Fruit fly (Drosophila melanogaster) whole organism, embryonic: Measurements from ENCODE around the gene CG7227.

Experiments
- Ada2b ChIP-seq: fragments of 200-800 bp; sonication (Bioruptor generic); IDR thresholded peaks from 2 replicates; pipeline ENCODE4 v1.3.6; 2022; ENCODE audit warnings: missing biosample characterization, missing genetic modification characterization
- Atf-2 ChIP-seq: fragments of 200-800 bp; sonication (Bioruptor generic); optimal IDR thresholded peaks from 2 replicates; lab custom pipeline; 2016; ENCODE audit warnings: missing biosample characterization, missing genetic modification characterization
- Atf6 ChIP-seq: fragments of 200-800 bp; sonication (Bioruptor generic); IDR thresholded peaks from 2 replicates; pipeline ENCODE4 v1.3.6; 2022; ENCODE audit warnings: missing biosample characterization, missing genetic modification characterization
- Blimp-1 ChIP-seq: fragments of 200-800 bp; sonication (Bioruptor generic); optimal IDR thresholded peaks from 3 replicates; lab custom pipeline; 2018; ENCODE audit warnings: missing biosample characterization, missing genetic modification characterization, mild to moderate bottlenecking, moderate library complexity, missing genetic modification reagents
- CG10274 ChIP-seq: fragments of 200-800 bp; sonication (Bioruptor generic); optimal IDR thresholded peaks from 3 replicates; lab custom pipeline; 2017; ENCODE audit warnings: missing biosample characterization, mild to moderate bottlenecking, missing genetic modification characterization
- CG11504 ChIP-seq: fragments of 200-800 bp; sonication (Bioruptor generic); optimal IDR thresholded peaks from 3 replicates; lab custom pipeline; 2019; ENCODE audit warnings: missing biosample characterization, mild to moderate bottlenecking, missing genetic modification characterization, moderate library complexity
- CG12155 ChIP-seq: fragments of 200-800 bp; sonication (Bioruptor generic); optimal IDR thresholded peaks from 3 replicates; lab custom pipeline; 2016; ENCODE audit warnings: missing biosample characterization, missing genetic modification characterization
- CG13424 ChIP-seq: fragments of 200-800 bp; sonication (Bioruptor generic); optimal IDR thresholded peaks from 2 replicates; lab custom pipeline; 2019; ENCODE audit warnings: missing biosample characterization, mild to moderate bottlenecking, missing genetic modification characterization, moderate library complexity
- CG1647 ChIP-seq: fragments of 200-800 bp; sonication (Bioruptor generic); optimal IDR thresholded peaks from 3 replicates; lab custom pipeline; 2016; ENCODE audit warnings: missing biosample characterization, missing genetic modification characterization
- CG16815 ChIP-seq: fragments of 200-800 bp; sonication (Bioruptor generic); optimal IDR thresholded peaks from 3 replicates; lab custom pipeline; 2017; ENCODE audit warnings: missing biosample characterization, mild to moderate bottlenecking, missing genetic modification characterization
- CG2889 ChIP-seq: fragments of 200-800 bp; sonication (Bioruptor generic); IDR thresholded peaks from 3 replicates; pipeline ENCODE4 v1.3.6; 2022; ENCODE audit warnings: missing biosample characterization, missing genetic modification characterization
- CG34422 ChIP-seq: fragments of 200-800 bp; sonication (Bioruptor generic); IDR thresholded peaks from 3 replicates; pipeline ENCODE4 v1.3.6; 2022; ENCODE audit warnings: missing biosample characterization, missing genetic modification characterization
- CG8359 ChIP-seq: fragments of 200-800 bp; sonication (Bioruptor generic); optimal IDR thresholded peaks from 2 replicates; lab custom pipeline; 2017; ENCODE audit warnings: missing biosample characterization, mild to moderate bottlenecking, missing genetic modification characterization, borderline replicate concordance
- CG8944 ChIP-seq: fragments of 200-800 bp; sonication (Bioruptor generic); optimal IDR thresholded peaks from 3 replicates; lab custom pipeline; 2016; ENCODE audit warnings: missing biosample characterization, missing genetic modification characterization
- CG9215 ChIP-seq: fragments of 200-800 bp; sonication (Bioruptor generic); IDR thresholded peaks from 2 replicates; pipeline ENCODE4 v1.3.6; 2022; ENCODE audit warnings: missing biosample characterization, missing genetic modification characterization
- CG9876 ChIP-seq: fragments of 200-800 bp; sonication (Bioruptor generic); optimal IDR thresholded peaks from 2 replicates; lab custom pipeline; 2016; ENCODE audit warnings: missing biosample characterization, missing genetic modification characterization
- Camta ChIP-seq: fragments of 200-800 bp; sonication (Bioruptor generic); optimal IDR thresholded peaks from 2 replicates; lab custom pipeline; 2016; ENCODE audit warnings: missing biosample characterization, missing genetic modification characterization
- CoRest ChIP-seq: fragments of 200-800 bp; sonication (Bioruptor generic); optimal IDR thresholded peaks from 3 replicates; lab custom pipeline; 2018; ENCODE audit warnings: missing biosample characterization, mild to moderate bottlenecking, missing genetic modification characterization, moderate library complexity
- Dip2 ChIP-seq: fragments of 200-800 bp; sonication (Bioruptor generic); IDR thresholded peaks from 2 replicates; pipeline ENCODE4 v1.3.6; 2022; ENCODE audit warnings: missing biosample characterization, missing genetic modification characterization
- GATAe ChIP-seq: fragments of 200-800 bp; sonication (Bioruptor generic); conservative IDR thresholded peaks from 2 replicates; pipeline ENCODE4 v1.3.6; 2022; ENCODE audit warnings: missing biosample characterization, missing genetic modification characterization
- HLH4C ChIP-seq: fragments of 200-800 bp; sonication (Bioruptor generic); IDR thresholded peaks from 3 replicates; pipeline ENCODE4 v1.3.6; 2022; ENCODE audit warnings: missing biosample characterization, missing genetic modification characterization; ENCODE audit not compliant: partially characterized antibody
- Hr39 ChIP-seq: fragments of >200 bp; optimal IDR thresholded peaks from 2 replicates; lab custom pipeline; 2017
- Hr78 ChIP-seq, 2 experiments: fragments of 200-800 bp in 1 of 2; fragments of >200 bp in 1 of 2; sonication (Bioruptor generic) in 1 of 2; optimal IDR thresholded peaks; 2 replicates each; lab custom pipeline; 2017 to 2019; ENCODE audit warnings: missing biosample characterization in 2 of 2, missing genetic modification characterization in 2 of 2, mild to moderate bottlenecking in 1 of 2, moderate library complexity in 1 of 2
- MESR4 ChIP-seq: fragments of 200-800 bp; sonication (Bioruptor generic); optimal IDR thresholded peaks from 2 replicates; lab custom pipeline; 2018; ENCODE audit warnings: missing biosample characterization, mild to moderate bottlenecking, missing genetic modification characterization, moderate library complexity
- NC2β ChIP-seq: fragments of 200-800 bp; sonication (Bioruptor generic); optimal IDR thresholded peaks from 2 replicates; lab custom pipeline; 2016; ENCODE audit warnings: missing biosample characterization, missing genetic modification characterization
- Rfx ChIP-seq: fragments of 200-800 bp; sonication (Bioruptor generic); IDR thresholded peaks from 2 replicates; pipeline ENCODE4 v1.3.6; 2022; ENCODE audit warnings: missing biosample characterization, missing genetic modification characterization
- Sry-δ ChIP-seq: fragments of 200-800 bp; sonication (Bioruptor generic); optimal IDR thresholded peaks from 2 replicates; lab custom pipeline; 2016; ENCODE audit warnings: missing biosample characterization, missing genetic modification characterization
- eyg ChIP-seq: fragments of 200-800 bp; sonication (Bioruptor generic); optimal IDR thresholded peaks from 3 replicates; lab custom pipeline; 2016; ENCODE audit warnings: missing biosample characterization, missing genetic modification characterization
- ftz-f1 ChIP-seq: fragments of 200-800 bp; sonication (Bioruptor generic); optimal IDR thresholded peaks from 2 replicates; lab custom pipeline; 2016; ENCODE audit warnings: missing biosample characterization, missing genetic modification characterization
- gsb-n ChIP-seq: fragments of 200-800 bp; sonication (Bioruptor generic); optimal IDR thresholded peaks from 3 replicates; lab custom pipeline; 2018; ENCODE audit warnings: missing biosample characterization, mild to moderate bottlenecking, missing genetic modification characterization
- hb ChIP-seq: fragments of 200-800 bp; sonication (Bioruptor generic); IDR thresholded peaks from 3 replicates; pipeline ENCODE4 v1.3.6; 2022; ENCODE audit warnings: missing biosample characterization, missing genetic modification characterization; ENCODE audit not compliant: partially characterized antibody
- hth ChIP-seq: fragments of >200 bp; optimal IDR thresholded peaks from 2 replicates; lab custom pipeline; 2017; ENCODE audit warnings: inconsistent platforms
- kni ChIP-seq: fragments of 200-800 bp; sonication (Bioruptor generic); optimal IDR thresholded peaks from 3 replicates; lab custom pipeline; 2017; ENCODE audit warnings: mild to moderate bottlenecking, missing biosample characterization, missing genetic modification reagents, missing genetic modification characterization
- lbe ChIP-seq: fragments of 200-800 bp; sonication (Bioruptor generic); optimal IDR thresholded peaks from 2 replicates; lab custom pipeline; 2016; ENCODE audit warnings: missing biosample characterization, mild to moderate bottlenecking, missing genetic modification characterization
- lmd ChIP-seq: fragments of 200-800 bp; sonication (Bioruptor generic); IDR thresholded peaks from 2 replicates; pipeline ENCODE4 v1.3.6; 2022; ENCODE audit warnings: missing biosample characterization, missing genetic modification characterization
- odd ChIP-seq: fragments of 200-800 bp; sonication (Bioruptor generic); optimal IDR thresholded peaks from 2 replicates; lab custom pipeline; 2017; ENCODE audit warnings: missing biosample characterization, mild to moderate bottlenecking, missing genetic modification characterization
- org-1 ChIP-seq: fragments of 200-800 bp; sonication (Bioruptor generic); optimal IDR thresholded peaks from 2 replicates; lab custom pipeline; 2017; ENCODE audit warnings: missing biosample characterization, missing genetic modification characterization
- pan ChIP-seq, 4 experiments: fragments of >200 bp in 3 of 4; fragments of 200-800 bp in 1 of 4; sonication (Bioruptor generic) in 1 of 4; optimal IDR thresholded peaks in 3 of 4; IDR thresholded peaks in 1 of 4; 2 replicates each; pipeline versions ENCODE4 v1.3.6 to Lab custom; 2017 to 2022; ENCODE audit warnings: missing biosample characterization in 2 of 4, missing genetic modification characterization in 2 of 4, mixed read lengths in 1 of 4
- pb ChIP-seq: fragments of 200-800 bp; sonication (Bioruptor generic); optimal IDR thresholded peaks from 3 replicates; lab custom pipeline; 2016; ENCODE audit warnings: missing biosample characterization, missing genetic modification characterization
- pfk ChIP-seq: fragments of 200-800 bp; sonication (Bioruptor generic); optimal IDR thresholded peaks from 2 replicates; lab custom pipeline; 2018; ENCODE audit warnings: missing biosample characterization, mild to moderate bottlenecking, missing genetic modification characterization, moderate library complexity
- pita ChIP-seq: fragments of 200-800 bp; sonication (Bioruptor generic); optimal IDR thresholded peaks from 2 replicates; lab custom pipeline; 2017; ENCODE audit warnings: missing biosample characterization, mild to moderate bottlenecking, missing genetic modification characterization
- repo ChIP-seq: fragments of 200-800 bp; sonication (Bioruptor generic); optimal IDR thresholded peaks from 2 replicates; lab custom pipeline; 2016; ENCODE audit warnings: missing biosample characterization, missing genetic modification characterization
- run ChIP-seq: fragments of 200-800 bp; sonication (Bioruptor generic); optimal IDR thresholded peaks from 3 replicates; lab custom pipeline; 2018; ENCODE audit warnings: missing biosample characterization, mild to moderate bottlenecking, missing genetic modification characterization
- shn ChIP-seq: fragments of 200-800 bp; sonication (Bioruptor generic); optimal IDR thresholded peaks from 3 replicates; lab custom pipeline; 2016; ENCODE audit warnings: missing biosample characterization, missing genetic modification characterization
- sisA ChIP-seq: fragments of 200-800 bp; sonication (Bioruptor generic); IDR thresholded peaks from 2 replicates; pipeline ENCODE4 v1.3.6; 2022; ENCODE audit warnings: missing biosample characterization, missing genetic modification characterization
- slou ChIP-seq: fragments of 200-800 bp; sonication (Bioruptor generic); optimal IDR thresholded peaks from 3 replicates; lab custom pipeline; 2016; ENCODE audit warnings: missing biosample characterization, missing genetic modification characterization
- so ChIP-seq: fragments of 200-800 bp; sonication (Bioruptor generic); IDR thresholded peaks from 3 replicates; pipeline ENCODE4 v1.3.6; 2022; ENCODE audit warnings: missing biosample characterization, missing genetic modification characterization
- ttk ChIP-seq: fragments of 200-800 bp; sonication (Bioruptor generic); IDR thresholded peaks from 2 replicates; pipeline ENCODE4 v2.1.2; 2022; ENCODE audit warnings: missing biosample characterization, missing genetic modification characterization
- wdn ChIP-seq: fragments of 200-800 bp; sonication (Bioruptor generic); IDR thresholded peaks from 2 replicates; pipeline ENCODE4 v1.3.6; 2022; ENCODE audit warnings: missing biosample characterization, missing genetic modification characterization
- wor ChIP-seq: fragments of 200-800 bp; sonication (Bioruptor generic); IDR thresholded peaks from 2 replicates; pipeline ENCODE4 v1.3.6; 2022; ENCODE audit warnings: missing biosample characterization, missing genetic modification characterization

CG7227 gene

dm6 chr2L:8042645-8043281 is 44.8 kb upstream of the CG7227 start, which contains the start of gene RpL36A (continued):
- TF ChIP-seq NC2β (GFP tag; lab: Kevin White, UChicago) (peak; percentile 98), so (GFP tag; lab: Robert Waterston, UW) (peak; percentile 76; the same call in 2 of the 3 replicates), CG13424 (tag; lab: Kevin White, UChicago) (peak; percentile 40), MESR4 (GFP tag; lab: Kevin White, UChicago) (peak; percentile 100), slou (GFP tag; lab: Kevin White, UChicago) (peak; percentile 43), kni (GFP tag; lab: Kevin White, UChicago) (no peak), gsb-n (tag; lab: Kevin White, UChicago) (no peak), Camta (GFP tag; lab: Kevin White, UChicago) (peak; percentile 43), CG10274 (GFP tag; lab: Kevin White, UChicago) (no peak), pfk (peak; percentile 61), eyg (GFP tag; lab: Kevin White, UChicago) (peak; percentile 49), hth (lab: Kevin White, UChicago) (no peak), CoRest (tag; lab: Kevin White, UChicago) (peak; percentile 55), wdn (GFP tag; lab: Robert Waterston, UW) (no peak; the same call in 1 of the 2 replicates), CG1647 (GFP tag; lab: Kevin White, UChicago) (no peak), CG16815 (GFP tag; lab: Kevin White, UChicago) (no peak), Atf-2 (peak; percentile 40), sisA (GFP tag; lab: Robert Waterston, UW) (no peak), Sry-δ (GFP tag; lab: Kevin White, UChicago) (peak; percentile 94), Hr39 (no peak), repo (GFP tag; lab: Kevin White, UChicago) (no peak), Ada2b (no peak; the same call in 1 of the 2 replicates), CG12155 (GFP tag; lab: Kevin White, UChicago) (no peak), CG8359 (GFP tag; lab: Kevin White, UChicago) (peak; percentile 53), wor (no peak), Rfx (GFP tag; lab: Robert Waterston, UW) (peak; percentile 81), Hr78 (GFP tag; optimal IDR thresholded peaks at IDR 0.05; lab: Kevin White, UChicago) (no peak), HLH4C (GFP tag; lab: Robert Waterston, UW) (peak; percentile 54), pan (optimal IDR thresholded peaks at IDR 0.05; lab: Kevin White, UChicago) (no peak), pan (GFP tag; optimal IDR thresholded peaks at IDR 0.05 in 1 of 2, IDR thresholded peaks at IDR 0.05 in 1 of 2) (peak in 1 of 2 experiments; percentile 56), ftz-f1 (GFP tag; lab: Kevin White, UChicago) (no peak), Dip2 (GFP tag; lab: Robert Waterston, UW) (no peak), CG9876 (GFP tag; lab: Kevin White, UChicago) (peak; percentile 71), org-1 (peak; percentile 43), Blimp-1 (no peak), shn (GFP tag; lab: Kevin White, UChicago) (peak; percentile 46), odd (GFP tag; lab: Kevin White, UChicago) (no peak), pb (GFP tag; lab: Kevin White, UChicago) (peak; percentile 34), CG34422 (GFP tag; lab: Robert Waterston, UW) (0 out of 3 replicates have a peak, but pooled peaks have one; percentile 39), CG8944 (peak; percentile 43), hb (GFP tag; lab: Robert Waterston, UW) (peak; percentile 84), lmd (GFP tag; lab: Robert Waterston, UW) (peak; percentile 43; the same call in 1 of the 2 replicates), Atf6 (GFP tag; lab: Robert Waterston, UW) (peak; percentile 44; the same call in 1 of the 2 replicates), GATAe (0 out of 2 replicates have a peak, but pooled peaks have one; percentile 13), CG2889 (GFP tag; lab: Robert Waterston, UW) (no peak), ttk (GFP tag; lab: Robert Waterston, UW) (peak; percentile 18; the same call in 1 of the 2 replicates), CG11504 (tag; lab: Kevin White, UChicago) (no peak), CG9215 (GFP tag; lab: Robert Waterston, UW) (no peak), pita (no peak), run (tag; lab: Kevin White, UChicago) (no peak), lbe (GFP tag; lab: Kevin White, UChicago) (no peak)
